Fruit fly (Drosophila melanogaster) whole organism, embryonic: ENCODE measurements around the gene Atg13.

ENCODE experiments used
- Abd-B ChIP-seq: fragments of 200-800 bp; sonication (Bioruptor generic); optimal IDR thresholded peaks from 2 replicates; lab custom pipeline; 2018; ENCODE audit warnings: missing biosample characterization, mild to moderate bottlenecking, missing genetic modification characterization, moderate library complexity
- Ada2b ChIP-seq: fragments of 200-800 bp; sonication (Bioruptor generic); IDR thresholded peaks from 2 replicates; pipeline ENCODE4 v1.3.6; 2022; ENCODE audit warnings: missing biosample characterization, missing genetic modification characterization
- BtbVII ChIP-seq: fragments of 200-800 bp; sonication (Bioruptor generic); optimal IDR thresholded peaks from 3 replicates; lab custom pipeline; 2017; ENCODE audit warnings: missing biosample characterization, mild to moderate bottlenecking, missing genetic modification characterization
- CG10321 ChIP-seq: fragments of 200-800 bp; sonication (Bioruptor generic); IDR thresholded peaks from 2 replicates; pipeline ENCODE4 v1.3.6; 2022; ENCODE audit warnings: missing biosample characterization, missing genetic modification characterization
- CG12155 ChIP-seq: fragments of 200-800 bp; sonication (Bioruptor generic); optimal IDR thresholded peaks from 3 replicates; lab custom pipeline; 2016; ENCODE audit warnings: missing biosample characterization, missing genetic modification characterization
- CG12744 ChIP-seq: fragments of 200-800 bp; sonication (Bioruptor generic); optimal IDR thresholded peaks from 2 replicates; lab custom pipeline; 2016; ENCODE audit warnings: missing biosample characterization, missing genetic modification characterization
- CG14441 ChIP-seq: fragments of 200-800 bp; sonication (Bioruptor generic); IDR thresholded peaks from 2 replicates; pipeline ENCODE4 v1.3.6; 2022; ENCODE audit warnings: missing biosample characterization, missing genetic modification characterization
- CG17361 ChIP-seq: fragments of 200-800 bp; sonication (Bioruptor generic); IDR thresholded peaks from 3 replicates; pipeline ENCODE4 v1.3.6; 2022; ENCODE audit warnings: missing biosample characterization, missing genetic modification characterization
- CG18262 ChIP-seq: fragments of 200-800 bp; optimal IDR thresholded peaks from 3 replicates; lab custom pipeline; 2019; ENCODE audit warnings: missing biosample characterization, mild to moderate bottlenecking, missing genetic modification characterization, moderate library complexity
- CG3838 ChIP-seq: fragments of 200-800 bp; sonication (Bioruptor generic); optimal IDR thresholded peaks from 3 replicates; lab custom pipeline; 2016; ENCODE audit warnings: missing biosample characterization, missing genetic modification characterization
- CG4854 ChIP-seq: fragments of 200-800 bp; sonication (Bioruptor generic); optimal IDR thresholded peaks from 2 replicates; lab custom pipeline; 2016; ENCODE audit warnings: missing biosample characterization, missing genetic modification characterization, inconsistent platforms
- CG6683 ChIP-seq: fragments of 200-800 bp; sonication (Bioruptor generic); optimal IDR thresholded peaks from 2 replicates; lab custom pipeline; 2017; ENCODE audit warnings: missing biosample characterization, mild to moderate bottlenecking, missing genetic modification characterization, missing genetic modification reagents
- CG6791 ChIP-seq: fragments of 200-800 bp; sonication (Bioruptor generic); IDR thresholded peaks from 3 replicates; pipeline ENCODE4 v1.3.6; 2022; ENCODE audit warnings: missing biosample characterization, missing genetic modification characterization; ENCODE audit not compliant: partially characterized antibody
- CG6854 ChIP-seq: fragments of 200-800 bp; sonication (Bioruptor generic); optimal IDR thresholded peaks from 3 replicates; lab custom pipeline; 2017; ENCODE audit warnings: missing biosample characterization, mild to moderate bottlenecking, missing genetic modification characterization
- CG7357 ChIP-seq: fragments of 200-800 bp; sonication (Bioruptor generic); IDR thresholded peaks from 3 replicates; pipeline ENCODE4 v1.3.6; 2022; ENCODE audit warnings: missing biosample characterization, missing genetic modification characterization
- CG8359 ChIP-seq: fragments of 200-800 bp; sonication (Bioruptor generic); optimal IDR thresholded peaks from 2 replicates; lab custom pipeline; 2017; ENCODE audit warnings: missing biosample characterization, mild to moderate bottlenecking, missing genetic modification characterization, borderline replicate concordance
- CHES-1-like ChIP-seq: fragments of 200-800 bp; sonication (Bioruptor generic); optimal IDR thresholded peaks from 2 replicates; lab custom pipeline; 2016; ENCODE audit warnings: missing biosample characterization, missing genetic modification characterization
- CTCF ChIP-seq: fragments of 200-800 bp; sonication (Bioruptor generic); optimal IDR thresholded peaks from 2 replicates; lab custom pipeline; 2017; ENCODE audit warnings: missing biosample characterization, mild to moderate bottlenecking, missing genetic modification characterization, moderate library complexity
- Camta ChIP-seq: fragments of 200-800 bp; sonication (Bioruptor generic); optimal IDR thresholded peaks from 2 replicates; lab custom pipeline; 2016; ENCODE audit warnings: missing biosample characterization, missing genetic modification characterization
- E2f1 ChIP-seq: fragments of 200-800 bp; sonication (Bioruptor generic); IDR thresholded peaks from 2 replicates; pipeline ENCODE4 v1.3.6; 2022; ENCODE audit warnings: missing biosample characterization, missing genetic modification characterization
- Ets65A ChIP-seq: fragments of 200-800 bp; sonication (Bioruptor generic); peaks from one replicate; lab custom pipeline; 2016; ENCODE audit warnings: missing biosample characterization, missing genetic modification characterization
- GATAe ChIP-seq: fragments of 200-800 bp; sonication (Bioruptor generic); conservative IDR thresholded peaks from 2 replicates; pipeline ENCODE4 v1.3.6; 2022; ENCODE audit warnings: missing biosample characterization, missing genetic modification characterization
- HLH54F ChIP-seq: fragments of 200-800 bp; sonication (Bioruptor generic); optimal IDR thresholded peaks from 3 replicates; lab custom pipeline; 2016; ENCODE audit warnings: missing biosample characterization, missing genetic modification characterization
- Hey ChIP-seq: fragments of 200-800 bp; sonication (Bioruptor generic); optimal IDR thresholded peaks from 3 replicates; lab custom pipeline; 2018; ENCODE audit warnings: missing biosample characterization, mild to moderate bottlenecking, missing genetic modification characterization
- Hr39 ChIP-seq: fragments of >200 bp; optimal IDR thresholded peaks from 2 replicates; lab custom pipeline; 2017
- Hr78 ChIP-seq, 2 experiments: fragments of 200-800 bp in 1 of 2; fragments of >200 bp in 1 of 2; sonication (Bioruptor generic) in 1 of 2; optimal IDR thresholded peaks; 2 replicates each; lab custom pipeline; 2017 to 2019; ENCODE audit warnings: missing biosample characterization in 2 of 2, missing genetic modification characterization in 2 of 2, mild to moderate bottlenecking in 1 of 2, moderate library complexity in 1 of 2
- Lim3 ChIP-seq: fragments of 200-800 bp; sonication (Bioruptor generic); IDR thresholded peaks from 2 replicates; pipeline ENCODE4 v1.3.6; 2022; ENCODE audit warnings: missing biosample characterization, missing genetic modification characterization
- Ptx1 ChIP-seq: fragments of 200-800 bp; sonication (Bioruptor generic); IDR thresholded peaks from 2 replicates; pipeline ENCODE4 v1.3.6; 2022; ENCODE audit warnings: missing biosample characterization, missing genetic modification characterization
- Ssrp ChIP-seq: fragments of 200-800 bp; sonication (Bioruptor generic); optimal IDR thresholded peaks from 2 replicates; lab custom pipeline; 2018; ENCODE audit warnings: missing biosample characterization, mild to moderate bottlenecking, missing genetic modification characterization, moderate library complexity
- ac ChIP-seq: fragments of 200-800 bp; sonication (Bioruptor generic); optimal IDR thresholded peaks from 3 replicates; lab custom pipeline; 2017; ENCODE audit warnings: missing biosample characterization, mild to moderate bottlenecking, missing genetic modification characterization
- amos ChIP-seq: fragments of 200-800 bp; sonication (Bioruptor generic); IDR thresholded peaks from 2 replicates; pipeline ENCODE4 v1.3.6; 2022; ENCODE audit warnings: missing biosample characterization, missing genetic modification characterization; ENCODE audit not compliant: partially characterized antibody
- ap ChIP-seq: fragments of 200-800 bp; sonication (Bioruptor generic); IDR thresholded peaks from 2 replicates; pipeline ENCODE4 v1.3.6; 2022; ENCODE audit warnings: missing biosample characterization, missing genetic modification characterization
- ase ChIP-seq: fragments of 200-800 bp; sonication (Bioruptor generic); IDR thresholded peaks from 3 replicates; pipeline ENCODE4 v1.3.6; 2022; ENCODE audit warnings: missing biosample characterization, missing genetic modification characterization
- az2 ChIP-seq: fragments of 200-800 bp; sonication (Bioruptor generic); optimal IDR thresholded peaks from 3 replicates; lab custom pipeline; 2016; ENCODE audit warnings: missing biosample characterization, missing genetic modification characterization
- bsh ChIP-seq, 2 experiments: fragments of 200-800 bp; sonication (Bioruptor generic); optimal IDR thresholded peaks; 2 replicates each; lab custom pipeline; 2017 to 2018; ENCODE audit warnings: mild to moderate bottlenecking in 2 of 2, missing biosample characterization in 2 of 2, missing genetic modification characterization in 2 of 2, moderate library complexity in 1 of 2
- ci ChIP-seq: fragments of 200-800 bp; sonication (Bioruptor generic); IDR thresholded peaks from 3 replicates; pipeline ENCODE4 v1.3.6; 2022; ENCODE audit warnings: missing biosample characterization, missing genetic modification characterization
- dmrt99B ChIP-seq: fragments of 200-800 bp; sonication (Bioruptor generic); optimal IDR thresholded peaks from 2 replicates; lab custom pipeline; 2018; ENCODE audit warnings: missing biosample characterization, mild to moderate bottlenecking, missing genetic modification characterization, moderate library complexity
- en ChIP-seq: fragments of 200-800 bp; sonication (Bioruptor generic); optimal IDR thresholded peaks from 2 replicates; lab custom pipeline; 2016; ENCODE audit warnings: missing biosample characterization, missing genetic modification characterization
- eyg ChIP-seq: fragments of 200-800 bp; sonication (Bioruptor generic); optimal IDR thresholded peaks from 3 replicates; lab custom pipeline; 2016; ENCODE audit warnings: missing biosample characterization, missing genetic modification characterization
- hbn ChIP-seq: fragments of 200-800 bp; sonication (Bioruptor generic); IDR thresholded peaks from 2 replicates; pipeline ENCODE4 v1.3.6; 2022; ENCODE audit warnings: missing biosample characterization, missing genetic modification characterization; ENCODE audit not compliant: partially characterized antibody
- jing ChIP-seq: fragments of 200-800 bp; sonication (Bioruptor generic); optimal IDR thresholded peaks from 2 replicates; lab custom pipeline; 2018; ENCODE audit warnings: missing biosample characterization, mild to moderate bottlenecking, missing genetic modification characterization
- pros ChIP-seq: fragments of 200-800 bp; sonication (Bioruptor generic); optimal IDR thresholded peaks from 3 replicates; lab custom pipeline; 2019; ENCODE audit warnings: missing biosample characterization, mild to moderate bottlenecking, missing genetic modification characterization, moderate library complexity
- repo ChIP-seq: fragments of 200-800 bp; sonication (Bioruptor generic); optimal IDR thresholded peaks from 2 replicates; lab custom pipeline; 2016; ENCODE audit warnings: missing biosample characterization, missing genetic modification characterization
- row ChIP-seq: fragments of 200-800 bp; sonication (Bioruptor generic); IDR thresholded peaks from 3 replicates; pipeline ENCODE4 v1.3.6; 2022; ENCODE audit warnings: missing biosample characterization, missing genetic modification characterization
- salm ChIP-seq: fragments of 200-800 bp; sonication (Bioruptor generic); optimal IDR thresholded peaks from 2 replicates; lab custom pipeline; 2018; ENCODE audit warnings: missing biosample characterization, mild to moderate bottlenecking, missing genetic modification characterization
- scrt ChIP-seq: fragments of 200-800 bp; sonication (Bioruptor generic); optimal IDR thresholded peaks from 2 replicates; lab custom pipeline; 2018; ENCODE audit warnings: missing biosample characterization, mild to moderate bottlenecking, missing genetic modification characterization, moderate library complexity
- slou ChIP-seq: fragments of 200-800 bp; sonication (Bioruptor generic); optimal IDR thresholded peaks from 3 replicates; lab custom pipeline; 2016; ENCODE audit warnings: missing biosample characterization, missing genetic modification characterization
- tin ChIP-seq: fragments of 200-800 bp; sonication (Bioruptor generic); optimal IDR thresholded peaks from 3 replicates; lab custom pipeline; 2016; ENCODE audit warnings: missing biosample characterization, missing genetic modification characterization
- tll ChIP-seq, 2 experiments: fragments of 200-800 bp in 1 of 2; fragments of >200 bp in 1 of 2; sonication (Bioruptor generic) in 1 of 2; optimal IDR thresholded peaks; 2 replicates each; lab custom pipeline; 2017 to 2019; ENCODE audit warnings: missing biosample characterization in 2 of 2, missing genetic modification characterization in 2 of 2, mild to moderate bottlenecking in 1 of 2, moderate library complexity in 1 of 2
- wek ChIP-seq: fragments of 200-800 bp; sonication (Bioruptor generic); optimal IDR thresholded peaks from 3 replicates; lab custom pipeline; 2018; ENCODE audit warnings: missing biosample characterization, mild to moderate bottlenecking, missing genetic modification characterization, moderate library complexity

Atg13 gene

dm6 chr3R:8333768-8334470, 15.7 kb upstream of the Atg13 start, which contains the start of gene Poxm (continued):
- TF ChIP-seq Abd-B (GFP tag; lab: Kevin White, UChicago) (peak; percentile 94), HLH54F (peak; percentile 41), amos (GFP tag; lab: Robert Waterston, UW) (no peak; the same call in none of the 2 replicates), ci (GFP tag; lab: Robert Waterston, UW) (0 out of 3 replicates have a peak, but pooled peaks have one; percentile 28), Ets65A (GFP tag; lab: Kevin White, UChicago) (peak; percentile 98), tin (peak; percentile 89), Ptx1 (GFP tag; lab: Robert Waterston, UW) (peak; percentile 94), hbn (GFP tag; lab: Robert Waterston, UW) (no peak), ac (peak; percentile 75), row (GFP tag; lab: Robert Waterston, UW) (peak; percentile 92), E2f1 (peak; percentile 91), Camta (GFP tag; lab: Kevin White, UChicago) (peak; percentile 66), CG6683 (GFP tag; lab: Kevin White, UChicago) (no peak), repo (GFP tag; lab: Kevin White, UChicago) (no peak), jing (peak; percentile 58), bsh (GFP tag; optimal IDR thresholded peaks at IDR 0.05; lab: Kevin White, UChicago) (peak; percentile 91 to 93), en (GFP tag; lab: Kevin White, UChicago) (no peak), ase (GFP tag; lab: Robert Waterston, UW) (peak; percentile 79), CG6854 (GFP tag; lab: Kevin White, UChicago) (peak; percentile 70), ap (GFP tag; lab: Robert Waterston, UW) (peak; percentile 79), CG4854 (GFP tag; lab: Kevin White, UChicago) (peak; percentile 61), Ssrp (tag; lab: Kevin White, UChicago) (peak; percentile 96), CG10321 (GFP tag; lab: Robert Waterston, UW) (0 out of 2 replicates have a peak, but pooled peaks have one; percentile 28), pros (GFP tag; lab: Kevin White, UChicago) (no peak), tll (GFP tag; optimal IDR thresholded peaks at IDR 0.05; lab: Kevin White, UChicago) (no peak), CG7357 (GFP tag; lab: Robert Waterston, UW) (peak; percentile 87), CG8359 (peak; percentile 84), Ada2b (GFP tag; lab: Robert Waterston, UW) (peak; percentile 88), CG14441 (GFP tag; lab: Robert Waterston, UW) (peak; percentile 86), salm (tag; lab: Kevin White, UChicago) (peak; percentile 77), CG12744 (no peak), Hr39 (lab: Kevin White, UChicago) (no peak), Hey (tag; lab: Kevin White, UChicago) (no peak), wek (no peak), slou (GFP tag; lab: Kevin White, UChicago) (peak; percentile 61), CG3838 (peak; percentile 3), CG12155 (GFP tag; lab: Kevin White, UChicago) (peak; percentile 78), scrt (GFP tag; lab: Kevin White, UChicago) (peak; percentile 24), eyg (GFP tag; lab: Kevin White, UChicago) (peak; percentile 14), BtbVII (GFP tag; lab: Kevin White, UChicago) (peak; percentile 82), CG18262 (tag; lab: Kevin White, UChicago) (peak; percentile 97), GATAe (GFP tag; lab: Robert Waterston, UW) (no peak), CG17361 (peak; percentile 99), Hr78 (GFP tag; optimal IDR thresholded peaks at IDR 0.05; lab: Kevin White, UChicago) (peak in 1 of 2 experiments; percentile 83), dmrt99B (peak; percentile 95), CHES-1-like (GFP tag; lab: Kevin White, UChicago) (no peak), CTCF (peak; percentile 1), Lim3 (GFP tag; lab: Robert Waterston, UW) (0 out of 2 replicates have a peak, but pooled peaks have one; percentile 64), az2 (peak; percentile 92), CG6791 (no peak)
